Worm (Caenorhabditis elegans): ENCODE data around the gene C27D9.1.

ce11 chrII:4748374-4748773 is 4.8 kb upstream of the C27D9.1 start:
- TF ChIP-seq ref-1 (GFP tag; conservative IDR thresholded peaks at IDR 0.05): no peak
- TF ChIP-seq ztf-29 (GFP tag; IDR thresholded peaks at IDR 0.05): no peak
- TF ChIP-seq klf-2 (GFP tag; conservative IDR thresholded peaks at IDR 0.05): no peak

Measured in whole organism, midembryonic.